Fruit fly (Drosophila melanogaster): ENCODE data around the gene frtz.

Gene frtz

dm6 chr2L:1723135-1723936 is 7.7 kb upstream of the frtz start (continued):
- TF ChIP-seq CG10631 (GFP tag; optimal IDR thresholded peaks at IDR 0.05) (no peak), CG31627 (GFP tag; optimal IDR thresholded peaks at IDR 0.05) (no peak), Eip75B (GFP tag; optimal IDR thresholded peaks at IDR 0.05) (no peak), svp (GFP tag) (peak; percentile 71), CG11762 (GFP tag; optimal IDR thresholded peaks at IDR 0.05; ENCODE audit: insufficient read depth) (no peak), Eip78C (GFP tag) (peak; percentile 77), CG6163 (GFP tag; IDR thresholded peaks at IDR 0.05) (peak; percentile 50; the same call in 2 of the 3 replicates), Ets21C (GFP tag; optimal IDR thresholded peaks at IDR 0.05) (no peak), dac (GFP tag; optimal IDR thresholded peaks at IDR 0.05) (no peak), dsx (GFP tag; optimal IDR thresholded peaks at IDR 0.05; ENCODE audit: poor library complexity, severe bottlenecking) (peak; percentile 33), CG34406 (GFP tag; optimal IDR thresholded peaks at IDR 0.05) (no peak), achi (GFP tag; optimal IDR thresholded peaks at IDR 0.05) (no peak), CG4318 (GFP tag; optimal IDR thresholded peaks at IDR 0.05) (no peak), CG6854 (GFP tag; optimal IDR thresholded peaks at IDR 0.05) (no peak), lz (GFP tag; optimal IDR thresholded peaks at IDR 0.05) (no peak), CG15336 (GFP tag; IDR thresholded peaks at IDR 0.05) (peak; percentile 21; the same call in 1 of the 2 replicates), spab (GFP tag; optimal IDR thresholded peaks at IDR 0.05) (no peak), CG7368 (GFP tag; optimal IDR thresholded peaks at IDR 0.05) (no peak), CG11294 (GFP tag; IDR thresholded peaks at IDR 0.05) (no peak), CG9139 (GFP tag; optimal IDR thresholded peaks at IDR 0.05) (no peak), topi (GFP tag; optimal IDR thresholded peaks at IDR 0.05) (no peak), net (GFP tag; optimal IDR thresholded peaks at IDR 0.05) (no peak), CG8319 (GFP tag; optimal IDR thresholded peaks at IDR 0.05) (no peak), Gug (GFP tag; IDR thresholded peaks at IDR 0.05) (no peak), CG8119 (GFP tag; IDR thresholded peaks at IDR 0.05) (no peak), Met (GFP tag; optimal IDR thresholded peaks at IDR 0.05) (no peak), Sox102F (GFP tag; optimal IDR thresholded peaks at IDR 0.05) (no peak), vri (GFP tag; optimal IDR thresholded peaks at IDR 0.05) (peak; percentile 20), CG32006 (GFP tag; optimal IDR thresholded peaks at IDR 0.05) (peak; percentile 2), pdm3 (GFP tag; optimal IDR thresholded peaks at IDR 0.05) (peak; percentile 3), acj6 (GFP tag; optimal IDR thresholded peaks at IDR 0.05) (no peak), ss (GFP tag; optimal IDR thresholded peaks at IDR 0.05) (peak in 1 of 2 experiments; percentile 22), Ets96B (tag; optimal IDR thresholded peaks at IDR 0.05) (peak; percentile 4), CG16779 (tag; optimal IDR thresholded peaks at IDR 0.05) (no peak), CG11902 (GFP tag; optimal IDR thresholded peaks at IDR 0.05) (no peak), Hr4 (GFP tag; optimal IDR thresholded peaks at IDR 0.05) (peak; percentile 0), Sox14 (GFP tag; optimal IDR thresholded peaks at IDR 0.05) (peak; percentile 38), Blimp-1 (GFP tag; optimal IDR thresholded peaks at IDR 0.05) (no peak), Sox15 (GFP tag; optimal IDR thresholded peaks at IDR 0.05) (no peak), CG1621 (tag; optimal IDR thresholded peaks at IDR 0.05) (peak; percentile 14), CG3032 (tag; optimal IDR thresholded peaks at IDR 0.05) (peak; percentile 4), fd85E (GFP tag; optimal IDR thresholded peaks at IDR 0.05) (no peak), esn (GFP tag; optimal IDR thresholded peaks at IDR 0.05) (peak; percentile 37), cyc (GFP tag; optimal IDR thresholded peaks at IDR 0.05) (no peak), Hr39 (GFP tag; optimal IDR thresholded peaks at IDR 0.05) (peak; percentile 2)

All from whole organism, prepupa.